Fruit fly (Drosophila melanogaster): ENCODE results near the gene Cpr66D.

DNA sequence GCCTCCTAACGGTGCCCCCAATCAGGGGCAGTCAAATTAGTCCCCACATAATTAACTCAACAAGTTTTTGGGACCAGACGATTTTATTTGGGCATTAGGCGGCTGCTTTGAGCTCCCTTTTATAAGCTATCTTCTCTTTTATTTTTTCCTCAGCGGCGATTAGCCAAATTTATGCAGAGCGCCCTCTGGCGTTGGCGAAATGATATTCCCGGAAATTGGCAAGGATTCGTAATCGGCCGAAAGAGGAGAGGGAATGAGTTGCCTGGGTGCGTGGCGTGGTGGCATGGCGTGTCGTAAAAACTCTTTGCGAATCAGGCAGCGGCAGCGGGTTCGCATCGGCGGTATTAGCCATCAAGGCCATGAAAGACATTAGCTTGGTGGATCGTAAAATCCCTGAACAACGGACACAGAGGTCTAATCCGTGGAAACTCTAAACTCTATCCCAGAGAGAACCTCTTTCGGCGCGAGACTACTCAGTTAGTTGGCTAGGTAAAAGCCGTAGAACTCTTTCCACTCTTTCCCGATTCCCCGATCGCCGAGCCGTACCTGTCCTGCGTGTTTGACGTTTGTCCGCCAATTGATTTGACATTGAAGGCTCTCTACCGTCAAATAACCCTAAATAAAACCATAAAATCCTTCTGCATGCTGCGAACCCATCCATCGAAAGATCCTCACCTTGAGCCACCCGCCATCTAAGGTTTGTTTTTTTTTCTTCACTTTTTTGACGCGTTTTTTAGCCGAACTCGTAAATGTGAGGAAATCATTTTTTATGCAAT lies 29.8 kb downstream of the Cpr66D start:
- no peak for TF ChIP-seq pan (optimal IDR thresholded peaks at IDR 0.05)
- no peak for TF ChIP-seq usp (GFP tag; optimal IDR thresholded peaks at IDR 0.05)
- TF ChIP-seq psq (optimal IDR thresholded peaks at IDR 0.05) = no peak
- no peak for TF ChIP-seq EcR (GFP tag; optimal IDR thresholded peaks at IDR 0.05)
- TF ChIP-seq CG8478 (optimal IDR thresholded peaks at IDR 0.05) = no peak
